Fruit fly (Drosophila melanogaster) whole organism, embryonic: ENCODE results near the gene kel.

Experiments
- Atf-2 ChIP-seq: fragments of 200-800 bp; sonication (Bioruptor generic); optimal IDR thresholded peaks from 2 replicates; lab custom pipeline; 2016; ENCODE audit warnings: missing biosample characterization, missing genetic modification characterization
- Atf3 ChIP-seq: fragments of 200-800 bp; sonication (Bioruptor generic); optimal IDR thresholded peaks from 3 replicates; lab custom pipeline; 2016; ENCODE audit warnings: missing biosample characterization, missing genetic modification characterization
- Blimp-1 ChIP-seq: fragments of 200-800 bp; sonication (Bioruptor generic); optimal IDR thresholded peaks from 3 replicates; lab custom pipeline; 2018; ENCODE audit warnings: missing biosample characterization, missing genetic modification characterization, mild to moderate bottlenecking, moderate library complexity, missing genetic modification reagents
- CG10543 ChIP-seq: fragments of 200-800 bp; sonication (Bioruptor generic); optimal IDR thresholded peaks from 3 replicates; lab custom pipeline; 2017; ENCODE audit warnings: missing biosample characterization, mild to moderate bottlenecking, missing genetic modification characterization, moderate library complexity
- CG11696 ChIP-seq: fragments of 200-800 bp; sonication (Bioruptor generic); IDR thresholded peaks from 2 replicates; pipeline ENCODE4 v1.3.6; 2022; ENCODE audit warnings: missing biosample characterization, missing genetic modification characterization
- CG12236 ChIP-seq: fragments of 200-800 bp; sonication (Bioruptor generic); optimal IDR thresholded peaks from 2 replicates; lab custom pipeline; 2016; ENCODE audit warnings: missing biosample characterization, missing genetic modification characterization
- CG1233 ChIP-seq: fragments of 200-800 bp; sonication (Bioruptor generic); optimal IDR thresholded peaks from 4 replicates; lab custom pipeline; 2018; ENCODE audit warnings: missing biosample characterization, mild to moderate bottlenecking, missing genetic modification characterization
- CG13624 ChIP-seq: fragments of 200-800 bp; sonication (Bioruptor generic); optimal IDR thresholded peaks from 2 replicates; lab custom pipeline; 2016; ENCODE audit warnings: missing biosample characterization, missing genetic modification characterization
- CG15479 ChIP-seq: fragments of 200-800 bp; sonication (Bioruptor generic); optimal IDR thresholded peaks from 3 replicates; lab custom pipeline; 2019; ENCODE audit warnings: missing biosample characterization, mild to moderate bottlenecking, missing genetic modification characterization, moderate library complexity
- CG16815 ChIP-seq: fragments of 200-800 bp; sonication (Bioruptor generic); optimal IDR thresholded peaks from 3 replicates; lab custom pipeline; 2017; ENCODE audit warnings: missing biosample characterization, mild to moderate bottlenecking, missing genetic modification characterization
- CG33213 ChIP-seq: fragments of 200-800 bp; sonication (Bioruptor generic); optimal IDR thresholded peaks from 3 replicates; lab custom pipeline; 2016; ENCODE audit warnings: missing biosample characterization, missing genetic modification characterization
- CG34224 ChIP-seq: fragments of 200-800 bp; sonication (Bioruptor generic); IDR thresholded peaks from 3 replicates; pipeline ENCODE4 v1.3.6; 2022; ENCODE audit warnings: missing biosample characterization, missing genetic modification characterization; ENCODE audit not compliant: partially characterized antibody
- CG34376 ChIP-seq: fragments of 200-800 bp; sonication (Bioruptor generic); optimal IDR thresholded peaks from 2 replicates; lab custom pipeline; 2018; ENCODE audit warnings: missing biosample characterization, mild to moderate bottlenecking, missing genetic modification characterization
- CG3995 ChIP-seq: fragments of 200-800 bp; sonication (Bioruptor generic); optimal IDR thresholded peaks from 3 replicates; lab custom pipeline; 2016; ENCODE audit warnings: missing biosample characterization, missing genetic modification characterization
- CG4730 ChIP-seq: fragments of 200-800 bp; sonication (Bioruptor generic); IDR thresholded peaks from 2 replicates; pipeline ENCODE4 v1.3.6; 2022; ENCODE audit warnings: missing biosample characterization, missing genetic modification characterization
- CG4854 ChIP-seq: fragments of 200-800 bp; sonication (Bioruptor generic); optimal IDR thresholded peaks from 2 replicates; lab custom pipeline; 2016; ENCODE audit warnings: missing biosample characterization, missing genetic modification characterization, inconsistent platforms
- CG7745 ChIP-seq: fragments of 200-800 bp; sonication (Bioruptor generic); optimal IDR thresholded peaks from 2 replicates; lab custom pipeline; 2018; ENCODE audit warnings: missing biosample characterization, mild to moderate bottlenecking, missing genetic modification characterization, moderate library complexity
- CG8290 ChIP-seq, 3 experiments: fragments of 200-800 bp; sonication (Bioruptor generic); optimal IDR thresholded peaks; 2 replicates each; lab custom pipeline; 2016 to 2019; ENCODE audit warnings: missing biosample characterization in 3 of 3, missing genetic modification characterization in 3 of 3, mild to moderate bottlenecking in 2 of 3, moderate library complexity in 1 of 3
- CG8944 ChIP-seq: fragments of 200-800 bp; sonication (Bioruptor generic); optimal IDR thresholded peaks from 3 replicates; lab custom pipeline; 2016; ENCODE audit warnings: missing biosample characterization, missing genetic modification characterization
- CkIIα-i1 ChIP-seq: fragments of 200-800 bp; sonication (Bioruptor generic); IDR thresholded peaks from 2 replicates; pipeline ENCODE4 v1.3.6; 2022; ENCODE audit warnings: missing biosample characterization, missing genetic modification characterization
- D19B ChIP-seq: fragments of 200-800 bp; sonication (Bioruptor generic); optimal IDR thresholded peaks from 2 replicates; lab custom pipeline; 2017; ENCODE audit warnings: missing biosample characterization, mild to moderate bottlenecking, missing genetic modification characterization
- Dip2 ChIP-seq: fragments of 200-800 bp; sonication (Bioruptor generic); IDR thresholded peaks from 2 replicates; pipeline ENCODE4 v1.3.6; 2022; ENCODE audit warnings: missing biosample characterization, missing genetic modification characterization
- Dip3 ChIP-seq: fragments of 200-800 bp; sonication (Bioruptor generic); optimal IDR thresholded peaks from 3 replicates; lab custom pipeline; 2016; ENCODE audit warnings: missing biosample characterization, missing genetic modification characterization
- Doc3 ChIP-seq: fragments of 200-800 bp; sonication (Bioruptor generic); IDR thresholded peaks from 3 replicates; pipeline ENCODE4 v1.3.6; 2022; ENCODE audit warnings: missing biosample characterization, missing genetic modification characterization; ENCODE audit not compliant: partially characterized antibody
- Dref ChIP-seq: fragments of 200-800 bp; sonication (Bioruptor generic); IDR thresholded peaks from 2 replicates; pipeline ENCODE4 v1.3.6; 2022; ENCODE audit warnings: missing biosample characterization, missing genetic modification characterization
- Lim3 ChIP-seq: fragments of 200-800 bp; sonication (Bioruptor generic); IDR thresholded peaks from 2 replicates; pipeline ENCODE4 v1.3.6; 2022; ENCODE audit warnings: missing biosample characterization, missing genetic modification characterization
- TFAM ChIP-seq: fragments of 200-800 bp; sonication (Bioruptor generic); optimal IDR thresholded peaks from 2 replicates; lab custom pipeline; 2017; ENCODE audit warnings: missing biosample characterization, missing genetic modification characterization, inconsistent platforms
- ab ChIP-seq: fragments of 200-800 bp; sonication (Bioruptor generic); optimal IDR thresholded peaks from 2 replicates; lab custom pipeline; 2016; ENCODE audit warnings: missing biosample characterization, missing genetic modification characterization
- az2 ChIP-seq: fragments of 200-800 bp; sonication (Bioruptor generic); optimal IDR thresholded peaks from 3 replicates; lab custom pipeline; 2016; ENCODE audit warnings: missing biosample characterization, missing genetic modification characterization
- ci ChIP-seq: fragments of 200-800 bp; sonication (Bioruptor generic); IDR thresholded peaks from 3 replicates; pipeline ENCODE4 v1.3.6; 2022; ENCODE audit warnings: missing biosample characterization, missing genetic modification characterization
- crp ChIP-seq, 2 experiments: fragments of 200-800 bp; sonication (Bioruptor generic); optimal IDR thresholded peaks; 2 replicates in 1 of 2; 3 replicates in 1 of 2; lab custom pipeline; 2017; ENCODE audit warnings: missing biosample characterization in 2 of 2, missing genetic modification characterization in 2 of 2, mild to moderate bottlenecking in 1 of 2, moderate library complexity in 1 of 2
- esg ChIP-seq: fragments of 200-800 bp; sonication (Bioruptor generic); conservative IDR thresholded peaks from 2 replicates; pipeline ENCODE4 v1.3.6; 2022; ENCODE audit warnings: missing biosample characterization, missing genetic modification characterization
- fd102C ChIP-seq: fragments of 200-800 bp; sonication (Bioruptor generic); optimal IDR thresholded peaks from 2 replicates; lab custom pipeline; 2018; ENCODE audit warnings: missing biosample characterization, mild to moderate bottlenecking, missing genetic modification characterization, moderate library complexity
- ham ChIP-seq: fragments of 200-800 bp; sonication (Bioruptor generic); IDR thresholded peaks from 2 replicates; pipeline ENCODE4 v1.3.6; 2022; ENCODE audit warnings: missing biosample characterization, missing genetic modification characterization
- insv ChIP-seq, 2 experiments: fragments of 200-800 bp; sonication (Bioruptor generic); optimal IDR thresholded peaks; 3 replicates each; lab custom pipeline; 2016 to 2018; ENCODE audit warnings: missing biosample characterization in 2 of 2, missing genetic modification characterization in 2 of 2
- jing ChIP-seq: fragments of 200-800 bp; sonication (Bioruptor generic); optimal IDR thresholded peaks from 2 replicates; lab custom pipeline; 2018; ENCODE audit warnings: missing biosample characterization, mild to moderate bottlenecking, missing genetic modification characterization
- nau ChIP-seq: fragments of 200-800 bp; sonication (Bioruptor generic); optimal IDR thresholded peaks from 3 replicates; lab custom pipeline; 2017; ENCODE audit warnings: missing biosample characterization, mild to moderate bottlenecking, missing genetic modification characterization, missing genetic modification reagents
- nerfin-1 ChIP-seq: fragments of 200-800 bp; sonication (Bioruptor generic); optimal IDR thresholded peaks from 3 replicates; lab custom pipeline; 2019; ENCODE audit warnings: missing biosample characterization, mild to moderate bottlenecking, missing genetic modification characterization, moderate library complexity
- onecut ChIP-seq: fragments of 200-800 bp; sonication (Bioruptor generic); IDR thresholded peaks from 2 replicates; pipeline ENCODE4 v1.3.6; 2022; ENCODE audit warnings: missing biosample characterization, missing genetic modification characterization
- pfk ChIP-seq: fragments of 200-800 bp; sonication (Bioruptor generic); optimal IDR thresholded peaks from 2 replicates; lab custom pipeline; 2018; ENCODE audit warnings: missing biosample characterization, mild to moderate bottlenecking, missing genetic modification characterization, moderate library complexity
- pum ChIP-seq: fragments of 200-800 bp; sonication (Bioruptor generic); optimal IDR thresholded peaks from 2 replicates; lab custom pipeline; 2016; ENCODE audit warnings: missing biosample characterization, missing genetic modification characterization
- pzg ChIP-seq: fragments of 200-800 bp; sonication (Bioruptor generic); optimal IDR thresholded peaks from 3 replicates; lab custom pipeline; 2018; ENCODE audit warnings: missing biosample characterization, mild to moderate bottlenecking, missing genetic modification characterization, moderate library complexity
- sens-2 ChIP-seq: fragments of 200-800 bp; sonication (Bioruptor generic); IDR thresholded peaks from 2 replicates; pipeline ENCODE4 v1.3.6; 2022; ENCODE audit warnings: missing biosample characterization, missing genetic modification characterization
- slbo ChIP-seq: fragments of 200-800 bp; sonication (Bioruptor generic); IDR thresholded peaks from 2 replicates; pipeline ENCODE4 v1.3.6; 2022; ENCODE audit warnings: missing biosample characterization, missing genetic modification characterization
- tio ChIP-seq: fragments of 200-800 bp; sonication (Bioruptor generic); optimal IDR thresholded peaks from 2 replicates; lab custom pipeline; 2017; ENCODE audit warnings: missing biosample characterization, missing genetic modification characterization, inconsistent platforms
- tna ChIP-seq: fragments of 200-800 bp; sonication (Bioruptor generic); IDR thresholded peaks from 2 replicates; pipeline ENCODE4 v1.3.6; 2022; ENCODE audit warnings: missing biosample characterization, missing genetic modification characterization; ENCODE audit not compliant: partially characterized antibody
- unpg ChIP-seq: fragments of 200-800 bp; sonication (Bioruptor generic); optimal IDR thresholded peaks from 3 replicates; lab custom pipeline; 2018; ENCODE audit warnings: missing biosample characterization, mild to moderate bottlenecking, missing genetic modification characterization, moderate library complexity
- usp ChIP-seq: fragments of >200 bp; optimal IDR thresholded peaks from 2 replicates; lab custom pipeline; 2017; ENCODE audit warnings: missing biosample characterization, missing genetic modification characterization
- vvl ChIP-seq: fragments of 200-800 bp; sonication (Bioruptor generic); IDR thresholded peaks from 2 replicates; pipeline ENCODE4 v1.3.6; 2022; ENCODE audit warnings: missing biosample characterization, missing genetic modification characterization

kel gene

dm6 chr2L:18145826-18146225 lies 7.9 kb upstream of the kel start:
- TF ChIP-seq sens-2 (GFP tag; lab: Robert Waterston, UW) = 0 out of 2 replicates have a peak, but pooled peaks have one; percentile 14
- TF ChIP-seq CG8290 (GFP tag; optimal IDR thresholded peaks at IDR 0.05; lab: Kevin White, UChicago) = no peak
- TF ChIP-seq CG8290 (tag; optimal IDR thresholded peaks at IDR 0.05; lab: Kevin White, UChicago) = no peak
- no peak for TF ChIP-seq CG8944 (GFP tag; lab: Kevin White, UChicago)
- peak; percentile 57 for TF ChIP-seq vvl (GFP tag; lab: Robert Waterston, UW)
- no peak for TF ChIP-seq CG11696 (GFP tag; lab: Robert Waterston, UW)
- no peak for TF ChIP-seq CG34224 (GFP tag; lab: Robert Waterston, UW)
- TF ChIP-seq CG7745 (tag; lab: Kevin White, UChicago) = no peak
- no peak for TF ChIP-seq pfk (GFP tag; lab: Kevin White, UChicago)
- TF ChIP-seq slbo (GFP tag; lab: Robert Waterston, UW) = no peak

- TF ChIP-seq D19B (GFP tag; lab: Kevin White, UChicago) = peak; percentile 62
- TF ChIP-seq Atf3 (GFP tag; lab: Kevin White, UChicago) = peak; percentile 71
- no peak for TF ChIP-seq usp (GFP tag; lab: Kevin White, UChicago)
- peak; percentile 73 for TF ChIP-seq jing (GFP tag; lab: Kevin White, UChicago)
- no peak for TF ChIP-seq CkIIα-i1 (GFP tag; lab: Robert Waterston, UW)
- TF ChIP-seq tio = peak; percentile 86
- TF ChIP-seq TFAM (GFP tag; lab: Kevin White, UChicago) = peak; percentile 55
- no peak for TF ChIP-seq Dref (GFP tag; lab: Robert Waterston, UW)
- peak; percentile 65 for TF ChIP-seq CG4730 (GFP tag; lab: Robert Waterston, UW)
- TF ChIP-seq CG16815 = peak; percentile 96
- peak; percentile 79 for TF ChIP-seq CG13624
- TF ChIP-seq Doc3 = no peak
- TF ChIP-seq CG3995 (GFP tag; lab: Kevin White, UChicago) = no peak
- TF ChIP-seq pzg (GFP tag; lab: Kevin White, UChicago) = no peak
- peak; percentile 85 for TF ChIP-seq unpg (GFP tag; lab: Kevin White, UChicago)
- 0 out of 2 replicates have a peak, but pooled peaks have one; percentile 9 for TF ChIP-seq Dip2
- TF ChIP-seq pum (GFP tag; lab: Kevin White, UChicago) = peak; percentile 86
- no peak for TF ChIP-seq tna (GFP tag; lab: Robert Waterston, UW)
- no peak for TF ChIP-seq insv (GFP tag; optimal IDR thresholded peaks at IDR 0.05; lab: Kevin White, UChicago)
- TF ChIP-seq ci (GFP tag; lab: Robert Waterston, UW) = peak; percentile 92
- TF ChIP-seq onecut (GFP tag; lab: Robert Waterston, UW) = peak; percentile 80
- peak; percentile 69 for TF ChIP-seq ab
- no peak for TF ChIP-seq CG10543 (GFP tag; lab: Kevin White, UChicago)
- peak; percentile 73 for TF ChIP-seq Dip3
- peak; percentile 74 for TF ChIP-seq CG12236 (GFP tag; lab: Kevin White, UChicago)
- peak; percentile 60 for TF ChIP-seq CG33213 (GFP tag; lab: Kevin White, UChicago)
- TF ChIP-seq Blimp-1 = peak; percentile 59
- TF ChIP-seq az2 = peak; percentile 82
- TF ChIP-seq ham (GFP tag; lab: Robert Waterston, UW) = no peak
- TF ChIP-seq nerfin-1 = peak; percentile 71
- peak; percentile 81 for TF ChIP-seq CG1233 (GFP tag; lab: Kevin White, UChicago)
- TF ChIP-seq nau = peak; percentile 53
- no peak for TF ChIP-seq Lim3 (GFP tag; lab: Robert Waterston, UW)
- peak; percentile 74 for TF ChIP-seq CG15479
- TF ChIP-seq Atf-2 (GFP tag; lab: Kevin White, UChicago) = peak; percentile 80
- TF ChIP-seq crp (GFP tag; optimal IDR thresholded peaks at IDR 0.05; lab: Kevin White, UChicago) = peak in 1 of 2 experiments; percentile 35
- peak; percentile 98 for TF ChIP-seq fd102C (GFP tag; lab: Kevin White, UChicago)
- no peak for TF ChIP-seq CG34376 (GFP tag; lab: Kevin White, UChicago)
- peak; percentile 82 for TF ChIP-seq CG4854 (GFP tag; lab: Kevin White, UChicago)
- peak; percentile 64 for TF ChIP-seq esg (GFP tag; lab: Robert Waterston, UW)
Measured at dm6 chr2L:18145253-18145652, 7.4 kb upstream of the kel start.
